Fruit fly (Drosophila melanogaster) whole organism, embryonic: ENCODE data around the gene Stat92E.

Experiments
- Aef1 ChIP-seq: fragments of 200-800 bp; sonication (Bioruptor generic); IDR thresholded peaks from 3 replicates; pipeline ENCODE4 v1.3.6; 2022; ENCODE audit warnings: missing biosample characterization, missing genetic modification characterization
- CG10267 ChIP-seq: fragments of 200-800 bp; sonication (Bioruptor generic); optimal IDR thresholded peaks from 2 replicates; lab custom pipeline; 2018; ENCODE audit warnings: missing biosample characterization, mild to moderate bottlenecking, missing genetic modification characterization, moderate library complexity
- CG11723 ChIP-seq: fragments of 200-800 bp; sonication (Bioruptor generic); optimal IDR thresholded peaks from 2 replicates; lab custom pipeline; 2017; ENCODE audit warnings: missing biosample characterization, mild to moderate bottlenecking, missing genetic modification characterization
- CG12659 ChIP-seq: fragments of 200-800 bp; sonication (Bioruptor generic); optimal IDR thresholded peaks from 3 replicates; lab custom pipeline; 2017; ENCODE audit warnings: mild to moderate bottlenecking, missing biosample characterization, missing genetic modification reagents, missing genetic modification characterization
- CG12769 ChIP-seq: fragments of 200-800 bp; sonication (Bioruptor generic); optimal IDR thresholded peaks from 2 replicates; lab custom pipeline; 2019; ENCODE audit warnings: missing biosample characterization, mild to moderate bottlenecking, missing genetic modification characterization, moderate library complexity
- CG13287 ChIP-seq: fragments of 200-800 bp; sonication (Bioruptor generic); IDR thresholded peaks from 2 replicates; pipeline ENCODE4 v1.3.6; 2022; ENCODE audit warnings: missing biosample characterization, missing genetic modification characterization; ENCODE audit not compliant: partially characterized antibody
- CG15011 ChIP-seq: fragments of 200-800 bp; sonication (Bioruptor generic); optimal IDR thresholded peaks from 3 replicates; lab custom pipeline; 2018; ENCODE audit warnings: missing biosample characterization, mild to moderate bottlenecking, missing genetic modification characterization
- CG15601 ChIP-seq: fragments of 200-800 bp; sonication (Bioruptor generic); optimal IDR thresholded peaks from 3 replicates; lab custom pipeline; 2019; ENCODE audit warnings: missing biosample characterization, mild to moderate bottlenecking, missing genetic modification characterization, moderate library complexity
- CG16779 ChIP-seq: fragments of 200-800 bp; sonication (Bioruptor generic); IDR thresholded peaks from 2 replicates; pipeline ENCODE4 v1.3.6; 2022; ENCODE audit warnings: missing biosample characterization, missing genetic modification characterization
- CG3163 ChIP-seq: fragments of 200-800 bp; sonication (Bioruptor generic); optimal IDR thresholded peaks from 3 replicates; lab custom pipeline; 2016; ENCODE audit warnings: missing biosample characterization, missing genetic modification characterization
- CG3847 ChIP-seq: fragments of 200-800 bp; sonication (Bioruptor generic); IDR thresholded peaks from 2 replicates; pipeline ENCODE4 v1.3.6; 2022; ENCODE audit warnings: missing biosample characterization, missing genetic modification characterization
- CG4730 ChIP-seq: fragments of 200-800 bp; sonication (Bioruptor generic); IDR thresholded peaks from 2 replicates; pipeline ENCODE4 v1.3.6; 2022; ENCODE audit warnings: missing biosample characterization, missing genetic modification characterization
- CG5180 ChIP-seq: fragments of 200-800 bp; sonication (Bioruptor generic); optimal IDR thresholded peaks from 3 replicates; lab custom pipeline; 2017; ENCODE audit warnings: missing biosample characterization, missing genetic modification characterization, mild to moderate bottlenecking, moderate library complexity, missing genetic modification reagents
- CG6175 ChIP-seq: fragments of 200-800 bp; sonication (Bioruptor generic); IDR thresholded peaks from 3 replicates; pipeline ENCODE4 v1.3.6; 2022; ENCODE audit warnings: missing biosample characterization, missing genetic modification characterization
- CG7786 ChIP-seq: fragments of 200-800 bp; sonication (Bioruptor generic); optimal IDR thresholded peaks from 2 replicates; lab custom pipeline; 2016; ENCODE audit warnings: missing biosample characterization, missing genetic modification characterization
- CkIIα-i1 ChIP-seq: fragments of 200-800 bp; sonication (Bioruptor generic); IDR thresholded peaks from 2 replicates; pipeline ENCODE4 v1.3.6; 2022; ENCODE audit warnings: missing biosample characterization, missing genetic modification characterization
- D ChIP-seq, 2 experiments: fragments of 200-800 bp in 1 of 2; fragments of >200 bp in 1 of 2; sonication (Bioruptor generic) in 1 of 2; optimal IDR thresholded peaks; 2 replicates in 1 of 2; 3 replicates in 1 of 2; lab custom pipeline; 2017; ENCODE audit warnings: mild to moderate bottlenecking in 1 of 2, missing biosample characterization in 1 of 2, missing genetic modification characterization in 1 of 2, missing genetic modification reagents in 1 of 2
- E2f2 ChIP-seq: fragments of 200-800 bp; sonication (Bioruptor generic); IDR thresholded peaks from 2 replicates; pipeline ENCODE4 v1.3.6; 2022; ENCODE audit warnings: missing biosample characterization, missing genetic modification characterization
- Eip74EF ChIP-seq, 2 experiments: fragments of 200-800 bp in 1 of 2; fragments of >200 bp in 1 of 2; sonication (Bioruptor generic) in 1 of 2; optimal IDR thresholded peaks; 2 replicates each; lab custom pipeline; 2017 to 2019; ENCODE audit warnings: missing biosample characterization in 2 of 2, missing genetic modification characterization in 2 of 2, mild to moderate bottlenecking in 1 of 2, moderate library complexity in 1 of 2
- GATAe ChIP-seq: fragments of 200-800 bp; sonication (Bioruptor generic); conservative IDR thresholded peaks from 2 replicates; pipeline ENCODE4 v1.3.6; 2022; ENCODE audit warnings: missing biosample characterization, missing genetic modification characterization
- HLH3B ChIP-seq: fragments of 200-800 bp; sonication (Bioruptor generic); IDR thresholded peaks from 2 replicates; pipeline ENCODE4 v1.3.6; 2022; ENCODE audit warnings: missing biosample characterization, missing genetic modification characterization
- HLH4C ChIP-seq: fragments of 200-800 bp; sonication (Bioruptor generic); IDR thresholded peaks from 3 replicates; pipeline ENCODE4 v1.3.6; 2022; ENCODE audit warnings: missing biosample characterization, missing genetic modification characterization; ENCODE audit not compliant: partially characterized antibody
- HmgD ChIP-seq: fragments of 200-800 bp; sonication (Bioruptor generic); optimal IDR thresholded peaks from 3 replicates; lab custom pipeline; 2016; ENCODE audit warnings: missing biosample characterization, missing genetic modification characterization
- HmgZ ChIP-seq: fragments of 200-800 bp; sonication (Bioruptor generic); optimal IDR thresholded peaks from 2 replicates; lab custom pipeline; 2018; ENCODE audit warnings: missing biosample characterization, mild to moderate bottlenecking, missing genetic modification characterization
- Hr78 ChIP-seq, 2 experiments: fragments of 200-800 bp in 1 of 2; fragments of >200 bp in 1 of 2; sonication (Bioruptor generic) in 1 of 2; optimal IDR thresholded peaks; 2 replicates each; lab custom pipeline; 2017 to 2019; ENCODE audit warnings: missing biosample characterization in 2 of 2, missing genetic modification characterization in 2 of 2, mild to moderate bottlenecking in 1 of 2, moderate library complexity in 1 of 2
- Kr ChIP-seq: fragments of 200-800 bp; sonication (Bioruptor generic); optimal IDR thresholded peaks from 2 replicates; lab custom pipeline; 2017; ENCODE audit warnings: missing biosample characterization, mild to moderate bottlenecking, missing genetic modification characterization
- Nf-YA ChIP-seq: fragments of 200-800 bp; sonication (Bioruptor generic); IDR thresholded peaks from 2 replicates; pipeline ENCODE4 v1.3.6; 2022; ENCODE audit warnings: missing biosample characterization, missing genetic modification characterization
- Nf-YC ChIP-seq: fragments of 200-800 bp; optimal IDR thresholded peaks from 3 replicates; lab custom pipeline; 2019; ENCODE audit warnings: missing biosample characterization, mild to moderate bottlenecking, missing genetic modification characterization, moderate library complexity
- Sox100B ChIP-seq: fragments of 200-800 bp; sonication (Bioruptor generic); optimal IDR thresholded peaks from 3 replicates; lab custom pipeline; 2018; ENCODE audit warnings: missing biosample characterization, mild to moderate bottlenecking, missing genetic modification characterization
- Ssrp ChIP-seq: fragments of 200-800 bp; sonication (Bioruptor generic); optimal IDR thresholded peaks from 2 replicates; lab custom pipeline; 2018; ENCODE audit warnings: missing biosample characterization, mild to moderate bottlenecking, missing genetic modification characterization, moderate library complexity
- Xbp1 ChIP-seq: fragments of 200-800 bp; sonication (Bioruptor generic); optimal IDR thresholded peaks from 3 replicates; lab custom pipeline; 2016; ENCODE audit warnings: missing biosample characterization, mild to moderate bottlenecking, missing genetic modification characterization
- Xrp1 ChIP-seq: fragments of 200-800 bp; sonication (Bioruptor generic); IDR thresholded peaks from 2 replicates; pipeline ENCODE4 v1.3.6; 2022; ENCODE audit warnings: missing biosample characterization, missing genetic modification characterization
- ab ChIP-seq: fragments of 200-800 bp; sonication (Bioruptor generic); optimal IDR thresholded peaks from 2 replicates; lab custom pipeline; 2016; ENCODE audit warnings: missing biosample characterization, missing genetic modification characterization
- cas ChIP-seq: fragments of 200-800 bp; sonication (Bioruptor generic); IDR thresholded peaks from 2 replicates; pipeline ENCODE4 v1.3.6; 2022; ENCODE audit warnings: missing biosample characterization, missing genetic modification characterization
- dati ChIP-seq: fragments of 200-800 bp; sonication (Bioruptor generic); IDR thresholded peaks from 2 replicates; pipeline ENCODE4 v1.3.6; 2022; ENCODE audit warnings: missing biosample characterization, missing genetic modification characterization
- fd3F ChIP-seq: fragments of 200-800 bp; sonication (Bioruptor generic); optimal IDR thresholded peaks from 2 replicates; lab custom pipeline; 2018; ENCODE audit warnings: missing biosample characterization, mild to moderate bottlenecking, missing genetic modification characterization, moderate library complexity
- gfzf ChIP-seq: fragments of 200-800 bp; sonication (Bioruptor generic); optimal IDR thresholded peaks from 2 replicates; lab custom pipeline; 2016; ENCODE audit warnings: missing biosample characterization, mild to moderate bottlenecking, missing genetic modification characterization, moderate library complexity
- gro ChIP-seq: fragments of 200-800 bp; sonication (Bioruptor generic); optimal IDR thresholded peaks from 2 replicates; lab custom pipeline; 2016; ENCODE audit warnings: missing biosample characterization, missing genetic modification characterization
- gsb ChIP-seq: fragments of 200-800 bp; sonication (Bioruptor generic); IDR thresholded peaks from 2 replicates; pipeline ENCODE4 v1.3.6; 2022; ENCODE audit warnings: missing biosample characterization, missing genetic modification characterization
- onecut ChIP-seq: fragments of 200-800 bp; sonication (Bioruptor generic); IDR thresholded peaks from 2 replicates; pipeline ENCODE4 v1.3.6; 2022; ENCODE audit warnings: missing biosample characterization, missing genetic modification characterization
- pb ChIP-seq: fragments of 200-800 bp; sonication (Bioruptor generic); optimal IDR thresholded peaks from 3 replicates; lab custom pipeline; 2016; ENCODE audit warnings: missing biosample characterization, missing genetic modification characterization
- psq ChIP-seq: fragments of 200-800 bp; sonication (Bioruptor generic); optimal IDR thresholded peaks from 2 replicates; lab custom pipeline; 2017; ENCODE audit warnings: missing biosample characterization, missing genetic modification characterization
- pzg ChIP-seq: fragments of 200-800 bp; sonication (Bioruptor generic); optimal IDR thresholded peaks from 3 replicates; lab custom pipeline; 2018; ENCODE audit warnings: missing biosample characterization, mild to moderate bottlenecking, missing genetic modification characterization, moderate library complexity
- sd ChIP-seq: fragments of 200-800 bp; sonication (Bioruptor generic); optimal IDR thresholded peaks from 3 replicates; lab custom pipeline; 2018; ENCODE audit warnings: missing biosample characterization, mild to moderate bottlenecking, missing genetic modification characterization, moderate library complexity
- so ChIP-seq: fragments of 200-800 bp; sonication (Bioruptor generic); IDR thresholded peaks from 3 replicates; pipeline ENCODE4 v1.3.6; 2022; ENCODE audit warnings: missing biosample characterization, missing genetic modification characterization
- sqz ChIP-seq: fragments of 200-800 bp; sonication (Bioruptor generic); optimal IDR thresholded peaks from 3 replicates; lab custom pipeline; 2018; ENCODE audit warnings: missing biosample characterization, mild to moderate bottlenecking, missing genetic modification characterization
- zen2 ChIP-seq: fragments of 200-800 bp; sonication (Bioruptor generic); IDR thresholded peaks from 3 replicates; pipeline ENCODE4 v1.3.6; 2022; ENCODE audit warnings: missing biosample characterization, missing genetic modification characterization; ENCODE audit not compliant: partially characterized antibody

Stat92E gene

dm6 chr3R:20557415-20558105, 5.4 kb upstream of the Stat92E start, which contains the start of the genes DPCoAC and CG5180 (continued):
- TF ChIP-seq pb (GFP tag; lab: Kevin White, UChicago) (peak; percentile 49), pzg (GFP tag; lab: Kevin White, UChicago) (peak; percentile 94), Aef1 (GFP tag; lab: Robert Waterston, UW) (peak; percentile 78), gsb (GFP tag; lab: Robert Waterston, UW) (0 out of 2 replicates have a peak, but pooled peaks have one; percentile 40), zen2 (GFP tag; lab: Robert Waterston, UW) (0 out of 3 replicates have a peak, but pooled peaks have one; percentile 5), ab (GFP tag; lab: Kevin White, UChicago) (peak; percentile 5), CG12659 (GFP tag; lab: Kevin White, UChicago) (peak; percentile 78), HLH4C (GFP tag; lab: Robert Waterston, UW) (no peak), Hr78 (GFP tag; optimal IDR thresholded peaks at IDR 0.05; lab: Kevin White, UChicago) (no peak), CG11723 (GFP tag; lab: Kevin White, UChicago) (peak; percentile 53), sd (tag; lab: Kevin White, UChicago) (no peak), CG12769 (tag; lab: Kevin White, UChicago) (peak; percentile 75), CG16779 (GFP tag; lab: Robert Waterston, UW) (peak; percentile 79), CG15601 (no peak), Sox100B (GFP tag; lab: Kevin White, UChicago) (peak; percentile 48), cas (GFP tag; lab: Robert Waterston, UW) (peak; percentile 44; the same call in 1 of the 2 replicates), Xbp1 (GFP tag; lab: Kevin White, UChicago) (peak; percentile 81), CkIIα-i1 (GFP tag; lab: Robert Waterston, UW) (no peak), CG3847 (GFP tag; lab: Robert Waterston, UW) (peak; percentile 89), psq (GFP tag; lab: Kevin White, UChicago) (peak; percentile 36), CG13287 (peak; percentile 52), Kr (GFP tag; lab: Kevin White, UChicago) (no peak), fd3F (GFP tag; lab: Kevin White, UChicago) (peak; percentile 48), CG10267 (peak; percentile 60), HLH3B (GFP tag; lab: Robert Waterston, UW) (peak; percentile 50; the same call in 1 of the 2 replicates), sqz (no peak), Nf-YA (GFP tag; lab: Robert Waterston, UW) (no peak), CG3163 (GFP tag; lab: Kevin White, UChicago) (peak; percentile 76), dati (GFP tag; lab: Robert Waterston, UW) (0 out of 2 replicates have a peak, but pooled peaks have one; percentile 23), CG5180 (peak; percentile 51), CG7786 (GFP tag; lab: Kevin White, UChicago) (peak; percentile 59), Ssrp (peak; percentile 59), Eip74EF (GFP tag; optimal IDR thresholded peaks at IDR 0.05; lab: Kevin White, UChicago) (no peak), CG15011 (no peak), HmgZ (peak; percentile 78), gfzf (GFP tag; lab: Kevin White, UChicago) (peak; percentile 47), CG6175 (GFP tag; lab: Robert Waterston, UW) (peak; percentile 72; the same call in 2 of the 3 replicates), HmgD (GFP tag; lab: Kevin White, UChicago) (peak; percentile 92), CG4730 (GFP tag; lab: Robert Waterston, UW) (peak; percentile 56; the same call in 1 of the 2 replicates), onecut (GFP tag; lab: Robert Waterston, UW) (peak; percentile 30), Nf-YC (tag; lab: Kevin White, UChicago) (peak; percentile 38), so (GFP tag; lab: Robert Waterston, UW) (peak; percentile 53; the same call in 1 of the 3 replicates), D (optimal IDR thresholded peaks at IDR 0.05; lab: Kevin White, UChicago) (peak; percentile 0), D (GFP tag; optimal IDR thresholded peaks at IDR 0.05; lab: Kevin White, UChicago) (peak; percentile 40), GATAe (GFP tag; lab: Robert Waterston, UW) (0 out of 2 replicates have a peak, but pooled peaks have one; percentile 13), gro (peak; percentile 77), E2f2 (GFP tag; lab: Robert Waterston, UW) (peak; percentile 12; the same call in 1 of the 2 replicates), Xrp1 (GFP tag; lab: Robert Waterston, UW) (peak; percentile 57)
